Worm (Caenorhabditis elegans) whole organism, L4/young adult: ENCODE measurements around the gene Y51B9A.6.
A peak's percentile ranks its signal among the peaks of the same experiment; 100 is the strongest.

Source experiments
- W03F9.2 ChIP-seq: fragments of 150-350 bp; optimal IDR thresholded peaks from 2 replicates; lab custom pipeline; 2014; ENCODE audit warnings: missing biosample characterization, missing genetic modification characterization
- him-1 ChIP-seq: sonication (generic microtip); optimal IDR thresholded peaks from 2 replicates; lab custom pipeline; 2016; ENCODE audit warnings: missing genotype, missing genetic modification reagents, missing genetic modification characterization, missing compliant biosample characterization

ce11 chrII:9416381-9417276 lies 13.6 kb upstream of the Y51B9A.6 start, which contains the start of the genes gss-1 and chch-3:
- no peak for TF ChIP-seq him-1 (tag; lab: Kevin White, UChicago)
- TF ChIP-seq W03F9.2 (tag; lab: Kevin White, UChicago) = peak; percentile 81
